2 worm cellular contexts compared by ENCODE assay signal in genomic region chrV:15054733-15055132, ce11.
TF ChIP-seq lines count a peak whose summit lies in the region.

No protein-coding gene starts in this region.

TF ChIP-seq in whole organism, L4 larva, 104 proteins besides CTCF, POLR2A, EP300 and RAD21:
- no peak for TF ChIP-seq nhr-111 (GFP tag; optimal IDR thresholded peaks at IDR 0.05; lab: Kevin White, UChicago)
- TF ChIP-seq aha-1 (tag; lab: Kevin White, UChicago): peak; percentile 91
TF ChIP-seq in whole organism, L4 larva: peak in this region for 1.

TF ChIP-seq in whole organism, mixed stage, embryonic, 35 proteins besides CTCF, POLR2A, EP300 and RAD21:
- TF ChIP-seq nhr-2 (tag; optimal IDR thresholded peaks at IDR 0.05; lab: Kevin White, UChicago) (no peak), zip-8 (tag; optimal IDR thresholded peaks at IDR 0.05; lab: Kevin White, UChicago) (peak; percentile 61)
